Worm (Caenorhabditis elegans): Measurements from ENCODE around the gene H02F09.3.
A peak's percentile ranks its signal among the peaks of the same experiment; 100 is the strongest.

The H02F09.3 gene

DNA sequence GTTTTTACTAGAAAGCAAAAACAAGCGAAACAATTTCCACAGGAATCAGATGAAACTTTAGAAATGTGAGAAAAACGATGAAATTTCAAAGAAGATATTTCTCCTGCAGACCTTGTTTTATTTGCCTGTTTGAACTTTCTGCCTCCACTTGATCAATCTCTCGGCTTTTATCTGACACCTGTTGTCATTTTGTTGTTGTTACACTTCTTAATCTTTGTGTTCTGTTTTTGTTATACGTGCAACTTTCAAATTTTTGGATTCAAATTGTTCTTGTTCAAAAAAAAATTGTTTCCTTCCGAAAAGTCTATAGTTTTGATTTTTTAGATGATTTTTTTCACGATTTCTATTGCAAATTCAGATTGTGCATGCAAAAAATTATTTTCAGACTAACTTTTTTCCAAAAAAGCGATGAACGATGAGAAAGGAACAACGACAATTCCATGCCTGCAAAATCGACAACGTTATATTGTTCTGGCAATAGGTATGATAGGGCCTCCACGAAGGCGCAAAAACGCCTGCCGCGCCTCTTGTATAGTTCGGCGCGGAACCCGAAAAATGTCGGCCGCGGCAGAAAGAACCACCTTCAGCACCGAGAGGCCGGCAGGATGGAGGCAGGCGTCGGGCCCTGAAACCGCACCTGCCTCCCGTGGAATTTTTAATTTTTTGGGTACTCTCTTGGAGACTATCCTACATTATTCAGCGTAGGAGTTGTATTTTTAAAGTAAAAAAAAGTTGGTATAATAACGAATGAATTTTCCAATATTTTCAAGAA lies 52.4 kb downstream of the H02F09.3 start, which contains the start of gene H11E01.2:
Gene H11E01.2 (plus strand): TSS at position 380 of the 772 bp plus-strand sequence.
- TF ChIP-seq nhr-43 (tag; optimal IDR thresholded peaks at IDR 0.05; ENCODE audit: poor library complexity, severe bottlenecking) (peak; percentile 17), elt-3 (tag; optimal IDR thresholded peaks at IDR 0.05) (no peak)

All from whole organism, L3 larva.